Worm (Caenorhabditis elegans): ENCODE measurements around the gene rpl-15.
A peak's percentile ranks its signal among the peaks of the same experiment; 100 is the strongest.

Gene rpl-15

DNA sequence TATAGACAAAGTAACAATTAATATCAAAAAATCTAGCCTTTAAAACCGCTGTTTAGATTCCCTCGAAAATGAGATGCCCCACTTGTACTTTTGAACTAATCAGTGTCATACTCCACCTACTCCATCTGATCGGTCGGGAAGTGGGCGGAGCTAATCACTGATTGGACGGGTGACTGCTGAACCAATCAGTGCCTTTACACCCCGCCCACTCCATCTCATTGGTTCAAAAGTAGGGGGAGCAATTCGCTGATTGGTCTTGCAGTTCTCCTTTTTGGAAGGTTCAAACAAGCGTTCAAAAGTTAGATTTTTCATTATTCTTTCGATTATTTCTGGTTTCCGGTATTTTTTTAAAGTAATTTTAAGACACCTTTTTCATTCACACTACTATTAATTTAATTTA is 41.2 kb downstream of the rpl-15 start:
- TF ChIP-seq cnd-1 (tag; optimal IDR thresholded peaks at IDR 0.05) (no peak), ceh-83 (GFP tag; optimal IDR thresholded peaks at IDR 0.05) (no peak), mep-1 (tag; optimal IDR thresholded peaks at IDR 0.05) (no peak), nhr-12 (tag; optimal IDR thresholded peaks at IDR 0.05) (no peak), ces-1 (GFP tag; optimal IDR thresholded peaks at IDR 0.05) (no peak), sem-2 (GFP tag; optimal IDR thresholded peaks at IDR 0.05) (no peak), bed-3 (GFP tag; optimal IDR thresholded peaks at IDR 0.05) (no peak)

DNA sequence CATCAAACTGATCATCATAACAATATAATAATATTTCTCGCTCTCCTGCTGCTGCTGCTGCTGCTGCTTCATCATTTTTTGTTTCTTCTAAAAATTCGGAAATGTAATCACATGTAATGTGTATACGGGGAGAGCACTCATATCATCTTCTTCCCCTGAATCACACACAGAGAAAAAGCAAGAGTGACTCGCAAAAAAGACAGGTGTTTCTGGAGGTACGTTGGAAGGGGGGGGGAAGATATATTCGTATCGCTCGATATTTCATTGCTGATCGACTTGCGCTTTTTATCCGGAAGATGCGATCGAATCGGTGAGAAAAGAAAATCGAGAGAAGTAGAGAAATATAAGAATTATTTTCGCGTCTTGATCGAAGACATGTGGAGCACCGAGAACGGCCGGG is 46.7 kb downstream of the rpl-15 start:
- TF ChIP-seq unc-62 (GFP tag; optimal IDR thresholded peaks at IDR 0.05) = peak; percentile 60
- no peak for TF ChIP-seq nhr-76 (tag; optimal IDR thresholded peaks at IDR 0.05)
- TF ChIP-seq elt-1 (tag; optimal IDR thresholded peaks at IDR 0.05; ENCODE audit: borderline replicate concordance, insufficient read depth) = no peak
- no peak for TF ChIP-seq ceh-43 (GFP tag; optimal IDR thresholded peaks at IDR 0.05)
- TF ChIP-seq unc-120 (tag; optimal IDR thresholded peaks at IDR 0.05; ENCODE audit: poor library complexity, severe bottlenecking) = peak; percentile 63
- no peak for TF ChIP-seq cnd-1 (tag; optimal IDR thresholded peaks at IDR 0.05)
- no peak for TF ChIP-seq flh-1 (GFP tag; optimal IDR thresholded peaks at IDR 0.05)
- TF ChIP-seq lin-32 (GFP tag; optimal IDR thresholded peaks at IDR 0.05) = no peak
- TF ChIP-seq nhr-237 (tag; optimal IDR thresholded peaks at IDR 0.05) = no peak
- TF ChIP-seq hlh-1 (tag; optimal IDR thresholded peaks at IDR 0.05) = peak; percentile 89
- TF ChIP-seq ces-1 (GFP tag; optimal IDR thresholded peaks at IDR 0.05) = no peak
- no peak for TF ChIP-seq bed-3 (GFP tag; optimal IDR thresholded peaks at IDR 0.05)

DNA sequence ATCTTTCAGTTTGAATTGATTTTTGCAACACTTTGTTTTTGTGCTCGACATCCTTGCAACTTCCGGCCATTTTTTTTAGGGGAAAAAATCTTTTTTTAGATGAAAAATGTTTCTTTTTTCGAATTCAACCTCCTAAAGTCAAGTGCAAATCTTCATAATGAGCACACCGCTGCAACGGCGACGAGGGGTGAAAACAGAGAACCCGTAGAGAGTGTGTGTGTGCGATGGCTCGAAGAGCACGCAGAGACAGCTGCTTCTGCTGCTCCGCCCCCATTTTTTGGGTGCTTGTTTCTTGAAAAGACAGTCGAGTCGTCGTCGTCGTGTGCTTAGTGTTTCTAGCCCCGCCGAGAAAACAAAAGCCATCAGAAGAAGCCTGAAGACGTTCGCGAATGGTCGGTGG is 48.3 kb downstream of the rpl-15 start, which contains the start of gene inx-18:
Gene inx-18 (plus strand): TSS at position 301 of the 400 bp plus-strand sequence.
- no peak for TF ChIP-seq mls-2 (tag; optimal IDR thresholded peaks at IDR 0.05)
- peak; percentile 67 for TF ChIP-seq hlh-1 (tag; optimal IDR thresholded peaks at IDR 0.05)

DNA sequence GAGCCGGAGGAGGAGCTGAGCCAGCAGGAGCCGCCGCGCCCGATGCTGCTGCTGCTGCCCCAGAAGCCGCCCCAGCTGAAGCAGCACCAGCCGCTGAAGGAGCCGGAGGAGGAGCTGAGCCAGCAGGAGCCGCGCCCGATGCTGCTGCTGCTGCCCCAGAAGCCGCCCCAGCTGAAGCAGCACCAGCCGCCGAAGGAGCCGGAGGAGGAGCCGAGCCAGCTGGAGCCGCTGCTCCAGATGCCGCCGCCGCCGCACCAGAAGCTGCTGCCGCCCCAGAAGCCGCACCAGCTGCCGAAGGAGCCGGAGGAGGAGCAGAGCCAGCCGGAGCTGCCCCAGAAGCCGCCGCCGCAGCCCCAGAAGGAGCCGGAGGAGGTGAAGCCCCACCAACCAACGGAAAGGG is 48.9 kb downstream of the rpl-15 start:
- TF ChIP-seq sptf-1 (tag; optimal IDR thresholded peaks at IDR 0.05) = peak; percentile 18
- no peak for TF ChIP-seq ces-1 (GFP tag; optimal IDR thresholded peaks at IDR 0.05)
- TF ChIP-seq mls-2 (tag; optimal IDR thresholded peaks at IDR 0.05) = peak; percentile 27
- TF ChIP-seq bed-3 (GFP tag; optimal IDR thresholded peaks at IDR 0.05) = peak; percentile 14

DNA sequence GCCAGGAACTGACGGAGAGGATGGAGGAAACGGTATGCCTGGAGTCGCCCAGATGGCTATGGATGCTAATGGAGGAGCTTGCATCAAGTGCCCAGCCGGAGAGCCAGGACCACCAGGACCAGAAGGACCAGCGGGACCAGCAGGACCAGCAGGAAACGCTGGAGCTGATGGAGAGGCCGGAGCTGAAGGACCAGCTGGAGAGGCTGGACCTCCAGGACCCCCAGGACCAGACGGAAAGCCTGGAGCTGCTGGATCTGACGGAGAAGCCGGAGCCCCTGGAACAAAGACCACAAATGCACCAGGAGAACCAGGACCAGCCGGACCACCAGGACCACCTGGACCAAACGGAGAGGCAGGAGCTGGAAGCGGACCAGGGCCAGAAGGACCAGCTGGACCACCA is 49.6 kb downstream of the rpl-15 start:
- no peak for TF ChIP-seq mls-2 (tag; optimal IDR thresholded peaks at IDR 0.05)
- no peak for TF ChIP-seq ztf-11 (tag; optimal IDR thresholded peaks at IDR 0.05)
- TF ChIP-seq ceh-83 (GFP tag; optimal IDR thresholded peaks at IDR 0.05) = no peak
- no peak for TF ChIP-seq ham-2 (GFP tag; optimal IDR thresholded peaks at IDR 0.05)
- TF ChIP-seq flh-1 (GFP tag; optimal IDR thresholded peaks at IDR 0.05) = no peak
- TF ChIP-seq sem-2 (GFP tag; optimal IDR thresholded peaks at IDR 0.05) = no peak
- TF ChIP-seq M03D4.4 (tag; optimal IDR thresholded peaks at IDR 0.05) = no peak
- TF ChIP-seq nhr-76 (tag; optimal IDR thresholded peaks at IDR 0.05) = no peak
- no peak for TF ChIP-seq lin-13 (tag; optimal IDR thresholded peaks at IDR 0.05)
- no peak for TF ChIP-seq tbx-8 (GFP tag; optimal IDR thresholded peaks at IDR 0.05)
- TF ChIP-seq unc-39 (tag; optimal IDR thresholded peaks at IDR 0.05) = no peak
- TF ChIP-seq zip-8 (tag; optimal IDR thresholded peaks at IDR 0.05) = no peak
- no peak for TF ChIP-seq nhr-12 (tag; optimal IDR thresholded peaks at IDR 0.05)
- TF ChIP-seq bed-3 (GFP tag; optimal IDR thresholded peaks at IDR 0.05) = no peak
- no peak for TF ChIP-seq pha-4 (tag; optimal IDR thresholded peaks at IDR 0.05)
- TF ChIP-seq mab-5 (tag; optimal IDR thresholded peaks at IDR 0.05) = no peak
- TF ChIP-seq cnd-1 (tag; optimal IDR thresholded peaks at IDR 0.05) = no peak
- no peak for TF ChIP-seq blmp-1 (tag; optimal IDR thresholded peaks at IDR 0.05)
- TF ChIP-seq mep-1 (tag; optimal IDR thresholded peaks at IDR 0.05) = no peak

DNA sequence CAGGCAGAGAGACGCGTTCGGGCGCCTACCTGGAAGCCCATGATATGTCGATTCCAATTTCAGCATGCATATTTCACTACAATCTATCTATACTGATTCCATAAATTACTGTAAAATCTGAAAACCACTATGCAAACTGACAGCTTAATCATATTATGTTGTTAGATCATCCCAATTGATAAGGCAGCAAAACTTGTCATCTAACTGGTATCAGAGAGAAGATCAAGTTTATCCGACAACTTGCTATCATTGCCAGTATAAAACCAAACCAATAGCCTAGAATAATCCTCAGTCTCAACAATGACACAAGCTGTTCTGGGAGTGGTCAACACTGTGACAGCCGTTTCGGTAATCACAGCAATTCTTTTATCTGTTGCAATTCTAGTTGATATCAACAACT is 50.2 kb downstream of the rpl-15 start, which contains the start of gene col-102:
Gene col-102 (plus strand): TSS at position 301 of the 400 bp plus-strand sequence.
- TF ChIP-seq lsy-2 (tag; optimal IDR thresholded peaks at IDR 0.05) (no peak), cnd-1 (tag; optimal IDR thresholded peaks at IDR 0.05) (no peak), drap-1 (GFP tag; optimal IDR thresholded peaks at IDR 0.05) (no peak), mep-1 (tag; optimal IDR thresholded peaks at IDR 0.05) (no peak), unc-120 (tag; optimal IDR thresholded peaks at IDR 0.05; ENCODE audit: poor library complexity, severe bottlenecking) (no peak), mab-5 (tag; optimal IDR thresholded peaks at IDR 0.05) (no peak), elt-3 (tag; optimal IDR thresholded peaks at IDR 0.05) (no peak), ceh-83 (GFP tag; optimal IDR thresholded peaks at IDR 0.05) (no peak)

Data from whole organism, mixed stage, embryonic.